Fruit fly (Drosophila melanogaster): ENCODE data around the gene Alg10.

Alg10 gene

DNA sequence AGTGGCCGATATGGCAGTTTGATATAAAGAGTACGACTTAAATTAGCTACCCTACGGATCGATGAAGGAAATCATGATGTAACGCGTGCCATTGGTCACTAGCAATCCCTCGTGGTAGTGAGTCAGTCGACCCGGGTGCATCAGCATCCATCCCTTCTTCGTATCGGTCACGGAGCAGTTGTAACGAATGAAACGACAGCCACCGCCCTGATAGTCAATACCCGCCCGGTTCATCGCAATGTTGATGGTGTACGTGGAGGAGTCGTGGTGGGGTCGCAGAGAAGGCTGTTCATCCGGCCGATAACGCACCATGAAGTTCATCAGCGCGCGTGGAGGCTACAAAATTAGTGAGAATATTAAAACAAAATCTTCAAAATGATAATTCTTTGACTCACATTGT lies 33.6 kb downstream of the Alg10 start:
- TF ChIP-seq ovo (GFP tag; optimal IDR thresholded peaks at IDR 0.05) (no peak), CG1620 (GFP tag; optimal IDR thresholded peaks at IDR 0.05) (no peak), Hr96 (GFP tag; optimal IDR thresholded peaks at IDR 0.05) (no peak), Crg-1 (GFP tag; optimal IDR thresholded peaks at IDR 0.05) (no peak), Mnt (GFP tag; optimal IDR thresholded peaks at IDR 0.05) (no peak), CG14711 (tag; optimal IDR thresholded peaks at IDR 0.05) (no peak), pad (GFP tag; optimal IDR thresholded peaks at IDR 0.05) (no peak), Clk (GFP tag; optimal IDR thresholded peaks at IDR 0.05) (no peak), CG7101 (tag; optimal IDR thresholded peaks at IDR 0.05) (no peak), toe (GFP tag; optimal IDR thresholded peaks at IDR 0.05) (no peak), CG33017 (tag; optimal IDR thresholded peaks at IDR 0.05) (no peak), CG12768 (GFP tag; optimal IDR thresholded peaks at IDR 0.05) (no peak), CG5204 (GFP tag; optimal IDR thresholded peaks at IDR 0.05) (no peak), bab1 (GFP tag; optimal IDR thresholded peaks at IDR 0.05) (no peak), cic (GFP tag; optimal IDR thresholded peaks at IDR 0.05) (no peak), cnc (optimal IDR thresholded peaks at IDR 0.05) (no peak), CG11617 (GFP tag; optimal IDR thresholded peaks at IDR 0.05) (no peak)

DNA sequence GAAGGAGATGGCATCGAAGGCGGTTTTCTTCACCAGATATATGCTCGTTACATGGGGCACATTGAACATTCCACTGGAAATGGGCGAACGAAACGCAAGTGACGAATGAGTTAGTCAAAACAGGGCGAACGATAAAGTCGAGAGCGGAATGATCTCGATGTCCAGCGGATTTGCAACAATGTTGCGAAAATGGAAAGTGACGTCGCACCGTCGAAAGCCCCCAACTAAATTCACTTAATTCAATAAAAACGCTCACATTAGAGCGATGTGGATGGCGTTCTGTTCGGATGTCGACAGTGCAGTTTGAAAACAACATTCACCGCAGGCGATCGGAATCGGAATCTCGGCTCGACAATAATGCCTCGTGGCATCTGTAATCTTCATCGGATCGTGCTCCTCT lies 34.5 kb downstream of the Alg10 start, which contains the start of gene CG7607:
CG7607 (plus strand) TSS at position 301 of the 400 bp plus-strand sequence.
- TF ChIP-seq toe (GFP tag; optimal IDR thresholded peaks at IDR 0.05) (no peak), kay (GFP tag; ENCODE audit: borderline replicate concordance) (no peak), ovo (GFP tag; optimal IDR thresholded peaks at IDR 0.05) (no peak), CG7101 (tag; optimal IDR thresholded peaks at IDR 0.05) (no peak), CG1620 (GFP tag; optimal IDR thresholded peaks at IDR 0.05) (no peak), CG11617 (GFP tag; optimal IDR thresholded peaks at IDR 0.05) (no peak), Crg-1 (GFP tag; optimal IDR thresholded peaks at IDR 0.05) (no peak), CG14711 (tag; optimal IDR thresholded peaks at IDR 0.05) (no peak), tj (GFP tag; optimal IDR thresholded peaks at IDR 0.05) (no peak), Clk (GFP tag; optimal IDR thresholded peaks at IDR 0.05) (no peak), cnc (optimal IDR thresholded peaks at IDR 0.05) (no peak), cic (GFP tag; optimal IDR thresholded peaks at IDR 0.05) (no peak)

DNA sequence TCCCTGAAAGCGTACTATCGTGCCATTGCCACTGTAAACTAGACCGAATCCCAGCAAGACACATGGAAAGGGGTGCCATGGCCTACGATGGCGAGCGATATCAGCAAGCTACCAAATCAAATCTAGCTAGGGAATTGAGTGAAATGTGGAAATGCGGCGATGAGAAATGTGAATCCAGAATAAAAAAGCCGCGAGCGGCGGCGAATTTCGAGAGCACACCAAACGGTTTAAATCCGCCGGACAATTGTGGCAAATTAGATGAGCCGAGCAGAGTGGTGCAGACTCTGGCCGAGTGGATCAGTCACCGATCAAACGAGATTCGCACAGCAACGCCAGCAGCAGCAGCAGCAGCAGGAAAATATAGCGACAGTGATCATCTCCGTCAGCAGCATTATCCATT lies 36.3 kb downstream of the Alg10 start, which contains the start of gene nkt:
nkt (plus strand) TSS at position 301 of the 400 bp plus-strand sequence.
- TF ChIP-seq CG1620 (GFP tag; optimal IDR thresholded peaks at IDR 0.05) = no peak
- TF ChIP-seq CG12768 (GFP tag; optimal IDR thresholded peaks at IDR 0.05) = no peak
- no peak for TF ChIP-seq ovo (GFP tag; optimal IDR thresholded peaks at IDR 0.05)
- TF ChIP-seq cnc (optimal IDR thresholded peaks at IDR 0.05) = no peak
- TF ChIP-seq cic (GFP tag; optimal IDR thresholded peaks at IDR 0.05) = no peak
- TF ChIP-seq CG5204 (GFP tag; optimal IDR thresholded peaks at IDR 0.05) = no peak
- no peak for TF ChIP-seq bab1 (GFP tag; optimal IDR thresholded peaks at IDR 0.05)
- TF ChIP-seq Hr96 (GFP tag; optimal IDR thresholded peaks at IDR 0.05) = no peak
- TF ChIP-seq CG7101 (tag; optimal IDR thresholded peaks at IDR 0.05) = no peak

DNA sequence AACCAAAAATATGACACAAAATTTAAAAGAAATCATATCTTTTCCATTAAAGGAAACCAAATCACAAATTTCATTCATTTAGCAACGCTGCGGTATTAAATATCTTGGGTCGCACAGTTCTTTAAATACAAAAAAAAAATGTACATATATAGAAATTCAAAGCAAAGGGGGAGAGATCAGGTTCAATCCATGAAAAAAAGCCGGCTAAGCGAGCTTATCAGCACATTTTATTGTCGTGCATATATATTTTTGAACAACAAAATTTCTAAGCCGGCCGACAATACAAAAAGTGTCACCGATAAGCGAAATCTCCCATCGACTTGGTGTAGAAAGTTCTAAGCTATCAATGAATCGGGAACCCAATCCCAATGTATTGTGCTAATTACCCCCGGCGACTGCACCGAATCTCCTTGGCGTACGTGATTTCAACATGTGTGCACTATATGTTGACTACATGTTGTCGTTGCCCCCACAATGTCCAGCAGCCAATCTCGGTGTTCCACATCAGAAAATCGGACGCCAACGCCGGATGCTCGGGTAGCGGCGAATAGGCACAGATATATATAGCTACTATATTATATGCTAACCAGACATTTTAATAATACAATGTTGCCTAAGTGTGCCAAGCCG lies 39.2 kb downstream of the Alg10 start:
- TF ChIP-seq bab1 (GFP tag; optimal IDR thresholded peaks at IDR 0.05) = no peak
- TF ChIP-seq tj (GFP tag; optimal IDR thresholded peaks at IDR 0.05) = peak; percentile 96

dm6 chr3L:11204852-11205251 lies 40.1 kb downstream of the Alg10 start:
- TF ChIP-seq CG7101 (tag; optimal IDR thresholded peaks at IDR 0.05) (peak; percentile 6), kay (GFP tag; ENCODE audit: borderline replicate concordance) (peak; percentile 29), tj (GFP tag; optimal IDR thresholded peaks at IDR 0.05) (no peak), cnc (optimal IDR thresholded peaks at IDR 0.05) (no peak)

- TF ChIP-seq CG5204 (GFP tag; optimal IDR thresholded peaks at IDR 0.05) = no peak
- peak; percentile 30 for TF ChIP-seq CG11617 (GFP tag; optimal IDR thresholded peaks at IDR 0.05)
- no peak for TF ChIP-seq cnc (optimal IDR thresholded peaks at IDR 0.05)
- peak; percentile 38 for TF ChIP-seq tj (GFP tag; optimal IDR thresholded peaks at IDR 0.05)
- no peak for TF ChIP-seq pad (GFP tag; optimal IDR thresholded peaks at IDR 0.05)
- peak; percentile 49 for TF ChIP-seq CG7101 (tag; optimal IDR thresholded peaks at IDR 0.05)
- peak; percentile 58 for TF ChIP-seq ovo (GFP tag; optimal IDR thresholded peaks at IDR 0.05)
- peak; percentile 55 for TF ChIP-seq Mnt (GFP tag; optimal IDR thresholded peaks at IDR 0.05)
Observed at dm6 chr3L:11205608-11206336, 41.0 kb downstream of the Alg10 start, which contains the start of gene Plod. Gene Plod (minus strand): TSS chr3L:11206016.

- TF ChIP-seq Crg-1 (GFP tag; optimal IDR thresholded peaks at IDR 0.05) (peak; percentile 58), Clk (GFP tag; optimal IDR thresholded peaks at IDR 0.05) (peak; percentile 10), CG5204 (GFP tag; optimal IDR thresholded peaks at IDR 0.05) (no peak), bab1 (GFP tag; optimal IDR thresholded peaks at IDR 0.05) (peak; percentile 72), CG1620 (GFP tag; optimal IDR thresholded peaks at IDR 0.05) (peak; percentile 55), CG33017 (tag; optimal IDR thresholded peaks at IDR 0.05) (peak; percentile 4), kay (GFP tag; ENCODE audit: borderline replicate concordance) (peak; percentile 99), CG14711 (tag; optimal IDR thresholded peaks at IDR 0.05) (peak; percentile 57), Hr96 (GFP tag; optimal IDR thresholded peaks at IDR 0.05) (no peak), CG11617 (GFP tag; optimal IDR thresholded peaks at IDR 0.05) (peak; percentile 58), CG7045 (GFP tag; optimal IDR thresholded peaks at IDR 0.05) (peak; percentile 43), tj (GFP tag; optimal IDR thresholded peaks at IDR 0.05) (peak; percentile 18), CG7101 (tag; optimal IDR thresholded peaks at IDR 0.05) (peak; percentile 77), ovo (GFP tag; optimal IDR thresholded peaks at IDR 0.05) (peak; percentile 26), CG12768 (GFP tag; optimal IDR thresholded peaks at IDR 0.05) (peak; percentile 64), toe (GFP tag; optimal IDR thresholded peaks at IDR 0.05) (no peak), Mnt (GFP tag; optimal IDR thresholded peaks at IDR 0.05) (peak; percentile 83), pad (GFP tag; optimal IDR thresholded peaks at IDR 0.05) (peak; percentile 60), cic (GFP tag; optimal IDR thresholded peaks at IDR 0.05) (peak; percentile 77), cnc (optimal IDR thresholded peaks at IDR 0.05) (peak in 1 of 2 experiments; percentile 79)
Observed at dm6 chr3L:11210517-11210916, 45.7 kb downstream of the Alg10 start, which contains the start of the genes Ube3a and CG7600. Gene Ube3a (minus strand): TSS chr3L:11210583. Gene CG7600 (plus strand): TSS chr3L:11210786.
